Worm (Caenorhabditis elegans) whole organism, midembryonic: ENCODE results near the gene sluh-7.

Experiments
- T22C8.4 ChIP-seq: fragments of 200-800 bp; sonication (Bioruptor generic); IDR thresholded peaks from 2 replicates; pipeline ENCODE4 v1.3.6; 2022; ENCODE audit warnings: missing genetic modification characterization, missing compliant biosample characterization
- cog-1 ChIP-seq: sonication (generic microtip); optimal IDR thresholded peaks from 2 replicates; lab custom pipeline; 2016; ENCODE audit warnings: missing genetic modification characterization, missing compliant biosample characterization
- flt-1 ChIP-seq: fragments of 200-800 bp; sonication (Bioruptor generic); IDR thresholded peaks from 2 replicates; pipeline ENCODE4 v1.3.6; 2022; ENCODE audit warnings: missing genetic modification characterization, missing compliant biosample characterization
- klf-2 ChIP-seq: fragments of 200-800 bp; sonication (Bioruptor generic); conservative IDR thresholded peaks from 2 replicates; pipeline ENCODE4 v1.3.6; 2022; ENCODE audit warnings: missing genetic modification reagents, missing genetic modification characterization, missing compliant biosample characterization
- med-1 ChIP-seq: sonication (generic microtip); optimal IDR thresholded peaks from 2 replicates; lab custom pipeline; 2017; ENCODE audit warnings: missing genetic modification characterization, mild to moderate bottlenecking, missing compliant biosample characterization, antibody characterized with exemption, missing genetic modification reagents; ENCODE audit not compliant: insufficient read depth
- ref-1 ChIP-seq: fragments of 200-800 bp; sonication (Bioruptor generic); conservative IDR thresholded peaks from 2 replicates; pipeline ENCODE4 v1.3.6; 2022; ENCODE audit warnings: missing genetic modification reagents, missing genetic modification characterization, missing compliant biosample characterization
- ztf-23 ChIP-seq: fragments of 200-800 bp; sonication (Bioruptor generic); IDR thresholded peaks from 2 replicates; pipeline ENCODE4 v1.3.6; 2022; ENCODE audit warnings: missing genetic modification reagents, missing genetic modification characterization, missing compliant biosample characterization
- ztf-29 ChIP-seq: fragments of 200-800 bp; sonication (Bioruptor generic); IDR thresholded peaks from 2 replicates; pipeline ENCODE4 v1.3.6; 2022; ENCODE audit warnings: missing genetic modification reagents, missing genetic modification characterization, missing compliant biosample characterization

- TF ChIP-seq flt-1 (GFP tag; lab: Robert Waterston, UW) (no peak), ztf-23 (GFP tag; lab: Robert Waterston, UW) (no peak), ztf-29 (GFP tag; lab: Robert Waterston, UW) (no peak), cog-1 (tag; lab: Kevin White, UChicago) (no peak), klf-2 (GFP tag; lab: Robert Waterston, UW) (no peak), T22C8.4 (GFP tag; lab: Robert Waterston, UW) (no peak), med-1 (GFP tag; lab: Kevin White, UChicago) (no peak), ref-1 (GFP tag; lab: Robert Waterston, UW) (no peak)
Measured at ce11 chrV:10319434-10319833, 36.2 kb downstream of the sluh-7 start, which contains the start of gene B0024.11.
